Worm (Caenorhabditis elegans): ENCODE data around the gene ent-5.
"Not testable (repeated sequence)": the region's sequence is repeated elsewhere in the genome, so short reads cannot be mapped to it uniquely, and the experiment has no call there.

ent-5 gene

ce11 chrX:4606389-4606880, 42.6 kb downstream of the ent-5 start:
- TF ChIP-seq nhr-25 (tag; optimal IDR thresholded peaks at IDR 0.05; ENCODE audit: borderline replicate concordance, insufficient read depth): peak; percentile 97
- peak; percentile 88 for TF ChIP-seq dmd-6 (GFP tag; IDR thresholded peaks at IDR 0.05)
- peak; percentile 76; the same call in 1 of the 2 replicates for TF ChIP-seq php-3 (GFP tag; IDR thresholded peaks at IDR 0.05)
- peak; percentile 88 for TF ChIP-seq spr-3 (GFP tag; optimal IDR thresholded peaks at IDR 0.05)
- peak; percentile 98 for TF ChIP-seq hlh-11 (tag; optimal IDR thresholded peaks at IDR 0.05)
- peak; percentile 56 for TF ChIP-seq nhr-6 (tag; optimal IDR thresholded peaks at IDR 0.05)
- TF ChIP-seq snpc-1.2 (GFP tag; IDR thresholded peaks at IDR 0.05): peak; percentile 62; the same call in 1 of the 2 replicates
- TF ChIP-seq nhr-102 (tag; optimal IDR thresholded peaks at IDR 0.05): peak; percentile 79
- TF ChIP-seq mes-2 (tag; optimal IDR thresholded peaks at IDR 0.05; ENCODE audit: poor library complexity, severe bottlenecking): peak; percentile 55
- TF ChIP-seq F37D6.2 (tag; optimal IDR thresholded peaks at IDR 0.05): peak; percentile 63
- peak; percentile 89 for TF ChIP-seq tra-1 (GFP tag; IDR thresholded peaks at IDR 0.05)
- peak; percentile 64 for TF ChIP-seq nhr-111 (GFP tag; optimal IDR thresholded peaks at IDR 0.05)
- peak; percentile 81 for TF ChIP-seq mep-1 (tag; optimal IDR thresholded peaks at IDR 0.05)
- peak; percentile 56 for TF ChIP-seq hlh-30 (tag; optimal IDR thresholded peaks at IDR 0.05; ENCODE audit: insufficient read depth)
- peak in 1 of 2 experiments; percentile 80 for TF ChIP-seq hif-1 (tag; optimal IDR thresholded peaks at IDR 0.05)
- TF ChIP-seq nhr-42 (GFP tag; IDR thresholded peaks at IDR 0.05): peak; percentile 91
- TF ChIP-seq mxl-3 (GFP tag; optimal IDR thresholded peaks at IDR 0.05): peak; percentile 93
- TF ChIP-seq lin-13 (GFP tag; optimal IDR thresholded peaks at IDR 0.05): peak; percentile 22
- peak; percentile 86 for TF ChIP-seq madf-9 (GFP tag; conservative IDR thresholded peaks at IDR 0.05)
- TF ChIP-seq Y5F2A.4 (GFP tag; optimal IDR thresholded peaks at IDR 0.05): peak; percentile 81
- peak; percentile 55; the same call in 1 of the 2 replicates for TF ChIP-seq mdt-29 (GFP tag; IDR thresholded peaks at IDR 0.05)
- peak in 1 of 2 experiments; percentile 35 for TF ChIP-seq lsy-2 (tag; optimal IDR thresholded peaks at IDR 0.05)
- TF ChIP-seq zfp-3 (GFP tag; conservative IDR thresholded peaks at IDR 0.05): peak; percentile 76; the same call in 1 of the 2 replicates
- TF ChIP-seq Y48G9A.11 (GFP tag; IDR thresholded peaks at IDR 0.05): 0 out of 2 replicates have a peak, but pooled peaks have one; percentile 14
- peak; percentile 22 for TF ChIP-seq zfp-2 (tag; optimal IDR thresholded peaks at IDR 0.05)
- TF ChIP-seq ctbp-1 (GFP tag; IDR thresholded peaks at IDR 0.05): peak; percentile 96
- peak; percentile 51 for TF ChIP-seq nhr-41 (GFP tag; IDR thresholded peaks at IDR 0.05)
- TF ChIP-seq hmg-1.1 (GFP tag; IDR thresholded peaks at IDR 0.05): peak; percentile 95
- peak; percentile 92 for TF ChIP-seq set-16 (GFP tag; IDR thresholded peaks at IDR 0.05)
- TF ChIP-seq egl-43 (GFP tag; IDR thresholded peaks at IDR 0.05): peak; percentile 92
- peak; percentile 70; the same call in 1 of the 2 replicates for TF ChIP-seq lin-1 (GFP tag; IDR thresholded peaks at IDR 0.05)
- peak; percentile 77 for TF ChIP-seq F10B5.3 (tag; optimal IDR thresholded peaks at IDR 0.05)
- peak; percentile 57 for TF ChIP-seq nhr-28 (tag; optimal IDR thresholded peaks at IDR 0.05)
- TF ChIP-seq saeg-2 (GFP tag; IDR thresholded peaks at IDR 0.05): peak; percentile 92
- peak; percentile 84 for TF ChIP-seq lin-29 (GFP tag; IDR thresholded peaks at IDR 0.05)
- 0 out of 2 replicates have a peak, but pooled peaks have one; percentile 16 for TF ChIP-seq lim-7 (GFP tag; IDR thresholded peaks at IDR 0.05)
- peak; percentile 94; the same call in 1 of the 2 replicates for TF ChIP-seq pha-4 (GFP tag; IDR thresholded peaks at IDR 0.05)
- not testable (repeated sequence) for TF ChIP-seq pha-4 (tag; optimal IDR thresholded peaks at IDR 0.05)
- peak; percentile 89 for TF ChIP-seq dve-1 (tag; optimal IDR thresholded peaks at IDR 0.05; ENCODE audit: insufficient read depth)
- peak in 1 of 2 experiments; percentile 92 for TF ChIP-seq daf-16 (GFP tag; optimal IDR thresholded peaks at IDR 0.05)
- peak; percentile 22 for TF ChIP-seq daf-16 (tag; optimal IDR thresholded peaks at IDR 0.05)
- 0 out of 2 replicates have a peak, but pooled peaks have one; percentile 3 for TF ChIP-seq F44E2.7 (GFP tag; IDR thresholded peaks at IDR 0.05)
- peak in 1 of 2 experiments; percentile 11 for TF ChIP-seq mdl-1 (tag; optimal IDR thresholded peaks at IDR 0.05)
- peak; percentile 93 for TF ChIP-seq T26A8.4 (GFP tag; IDR thresholded peaks at IDR 0.05)
- TF ChIP-seq spr-1 (tag; optimal IDR thresholded peaks at IDR 0.05): peak; percentile 24
- peak; percentile 97 for TF ChIP-seq aha-1 (tag)
- TF ChIP-seq dmd-9 (GFP tag; IDR thresholded peaks at IDR 0.05): peak; percentile 92
- TF ChIP-seq sdz-12 (GFP tag; optimal IDR thresholded peaks at IDR 0.05): peak; percentile 85
